Worm (Caenorhabditis elegans) whole organism, L1 larva: Measurements from ENCODE around the gene H35N09.1.
A peak's percentile ranks its signal among the peaks of the same experiment; 100 is the strongest.

Experiments used
- C16A3.4 ChIP-seq: fragments of 150-350 bp; optimal IDR thresholded peaks from 2 replicates; lab custom pipeline; 2014; ENCODE audit warnings: missing biosample characterization, missing genetic modification characterization
- F16B12.6 ChIP-seq: fragments of 150-350 bp; optimal IDR thresholded peaks from 2 replicates; lab custom pipeline; 2014; ENCODE audit warnings: missing biosample characterization, missing genetic modification characterization
- blmp-1 ChIP-seq: fragments of 150-350 bp; optimal IDR thresholded peaks from 2 replicates; lab custom pipeline; 2014; ENCODE audit warnings: missing biosample characterization, missing genetic modification characterization
- ceh-82 ChIP-seq, 3 experiments: fragments of 150-350 bp in 1 of 3; sonication (generic microtip) in 2 of 3; optimal IDR thresholded peaks; 2 replicates each; lab custom pipeline; 2014 to 2017; ENCODE audit warnings: missing biosample characterization in 3 of 3, missing genetic modification characterization in 3 of 3
- ceh-90 ChIP-seq: sonication (generic microtip); optimal IDR thresholded peaks from 2 replicates; lab custom pipeline; 2016; ENCODE audit warnings: missing genetic modification characterization, missing compliant biosample characterization
- dpl-1 ChIP-seq, 3 experiments: fragments of 150-350 bp in 2 of 3; sonication (generic microtip) in 1 of 3; optimal IDR thresholded peaks; 2 replicates each; lab custom pipeline; 2014 to 2017; ENCODE audit warnings: missing biosample characterization in 3 of 3, missing genetic modification characterization in 3 of 3, missing genetic modification reagents in 3 of 3
- dsc-1 ChIP-seq: sonication (generic microtip); optimal IDR thresholded peaks from 2 replicates; lab custom pipeline; 2016; ENCODE audit warnings: mild to moderate bottlenecking, missing genetic modification characterization, missing compliant biosample characterization
- efl-1 ChIP-seq, 4 experiments: fragments of 150-350 bp; optimal IDR thresholded peaks in 3 of 4; peaks in 1 of 4; 1 replicate in 1 of 4; 2 replicates in 3 of 4; lab custom pipeline; 2014; ENCODE audit warnings: missing biosample characterization in 2 of 4, missing genetic modification characterization in 2 of 4, missing genetic modification reagents in 2 of 4
- egl-13 ChIP-seq: sonication (generic microtip); optimal IDR thresholded peaks from 2 replicates; lab custom pipeline; 2016; ENCODE audit warnings: missing genotype, missing genetic modification reagents, missing genetic modification characterization, missing compliant biosample characterization
- elt-2 ChIP-seq: sonication (generic microtip); optimal IDR thresholded peaks from 2 replicates; lab custom pipeline; 2016; ENCODE audit warnings: missing genetic modification characterization, mild to moderate bottlenecking, inconsistent platforms, missing compliant biosample characterization, missing genetic modification reagents
- fkh-4 ChIP-seq: sonication (generic microtip); optimal IDR thresholded peaks from 2 replicates; lab custom pipeline; 2016; ENCODE audit warnings: missing compliant biosample characterization, missing genetic modification characterization, borderline replicate concordance
- fkh-8 ChIP-seq: sonication (generic microtip); optimal IDR thresholded peaks from 2 replicates; lab custom pipeline; 2016; ENCODE audit warnings: mild to moderate bottlenecking, missing genetic modification characterization, missing compliant biosample characterization
- fos-1 ChIP-seq: fragments of 150-350 bp; optimal IDR thresholded peaks from 2 replicates; lab custom pipeline; 2014; ENCODE audit warnings: missing biosample characterization, missing genetic modification characterization
- hpl-2 ChIP-seq: fragments of 150-350 bp; optimal IDR thresholded peaks from 2 replicates; lab custom pipeline; 2014; ENCODE audit warnings: missing biosample characterization, missing genetic modification reagents, missing genetic modification characterization
- isw-1 ChIP-seq: fragments of 200-800 bp; sonication (Bioruptor generic); IDR thresholded peaks from 2 replicates; pipeline ENCODE4 v1.3.6; 2022; ENCODE audit warnings: missing genetic modification characterization, missing compliant biosample characterization
- jun-1 ChIP-seq: fragments of 150-350 bp; optimal IDR thresholded peaks from 2 replicates; lab custom pipeline; 2014; ENCODE audit warnings: missing biosample characterization, missing genetic modification reagents, missing genetic modification characterization
- lin-13 ChIP-seq: fragments of 150-350 bp; optimal IDR thresholded peaks from 2 replicates; lab custom pipeline; 2014; ENCODE audit warnings: missing biosample characterization, missing genetic modification reagents, missing genetic modification characterization
- lin-14 ChIP-seq: fragments of 200-800 bp; sonication (Bioruptor generic); optimal IDR thresholded peaks from 2 replicates; lab custom pipeline; 2018; ENCODE audit warnings: mild to moderate bottlenecking, missing genetic modification characterization, moderate library complexity, missing compliant biosample characterization
- lin-35 ChIP-seq, 2 experiments: fragments of 150-350 bp; optimal IDR thresholded peaks; 2 replicates each; lab custom pipeline; 2014; ENCODE audit warnings: missing biosample characterization in 2 of 2, missing genetic modification characterization in 2 of 2, missing genetic modification reagents in 2 of 2
- lsy-2 ChIP-seq, 2 experiments: fragments of 150-350 bp; optimal IDR thresholded peaks; 2 replicates each; lab custom pipeline; 2014; ENCODE audit warnings: missing biosample characterization in 2 of 2, missing genetic modification characterization in 2 of 2
- mdl-1 ChIP-seq, 2 experiments: fragments of 150-350 bp; optimal IDR thresholded peaks; 2 replicates each; lab custom pipeline; 2014 to 2017; ENCODE audit warnings: missing biosample characterization in 2 of 2, missing genetic modification characterization in 2 of 2, inconsistent platforms in 1 of 2
- mef-2 ChIP-seq: fragments of 150-350 bp; optimal IDR thresholded peaks from 2 replicates; lab custom pipeline; 2014; ENCODE audit warnings: missing biosample characterization, missing genetic modification characterization
- mep-1 ChIP-seq: fragments of 150-350 bp; optimal IDR thresholded peaks from 2 replicates; lab custom pipeline; 2014; ENCODE audit warnings: missing biosample characterization, missing genetic modification characterization
- nhr-11 ChIP-seq: fragments of 150-350 bp; optimal IDR thresholded peaks from 2 replicates; lab custom pipeline; 2014; ENCODE audit warnings: missing biosample characterization, missing genetic modification characterization
- nhr-12 ChIP-seq: sonication (generic microtip); optimal IDR thresholded peaks from 2 replicates; lab custom pipeline; 2017; ENCODE audit warnings: missing biosample characterization, missing genetic modification characterization
- nhr-20 ChIP-seq: sonication (generic microtip); optimal IDR thresholded peaks from 2 replicates; lab custom pipeline; 2016; ENCODE audit warnings: mild to moderate bottlenecking, missing genetic modification characterization, missing compliant biosample characterization
- nhr-237 ChIP-seq: fragments of 150-350 bp; optimal IDR thresholded peaks from 2 replicates; lab custom pipeline; 2014; ENCODE audit warnings: missing biosample characterization, missing genetic modification characterization
- nhr-47 ChIP-seq: sonication (generic microtip); optimal IDR thresholded peaks from 2 replicates; lab custom pipeline; 2016; ENCODE audit warnings: mild to moderate bottlenecking, missing genetic modification characterization, moderate library complexity, missing compliant biosample characterization
- nhr-71 ChIP-seq: sonication (generic microtip); optimal IDR thresholded peaks from 2 replicates; lab custom pipeline; 2016; ENCODE audit warnings: mild to moderate bottlenecking, missing genetic modification characterization, moderate library complexity, missing compliant biosample characterization
- nhr-76 ChIP-seq: sonication (generic microtip); optimal IDR thresholded peaks from 2 replicates; lab custom pipeline; 2017; ENCODE audit warnings: missing biosample characterization, missing genetic modification characterization
- nhr-77 ChIP-seq: fragments of 150-350 bp; optimal IDR thresholded peaks from 2 replicates; lab custom pipeline; 2014; ENCODE audit warnings: missing biosample characterization, missing genetic modification characterization
- nhr-84 ChIP-seq: sonication (generic microtip); optimal IDR thresholded peaks from 2 replicates; lab custom pipeline; 2017; ENCODE audit warnings: missing biosample characterization, missing genetic modification characterization
- nhr-90 ChIP-seq: sonication (generic microtip); optimal IDR thresholded peaks from 2 replicates; lab custom pipeline; 2016; ENCODE audit warnings: mild to moderate bottlenecking, missing genetic modification characterization, missing compliant biosample characterization; ENCODE audit not compliant: poor library complexity
- pax-3 ChIP-seq: fragments of 200-800 bp; sonication (Bioruptor generic); optimal IDR thresholded peaks from 2 replicates; lab custom pipeline; 2018; ENCODE audit warnings: mild to moderate bottlenecking, missing genetic modification characterization, moderate library complexity, missing compliant biosample characterization
- rnt-1 ChIP-seq: sonication (generic microtip); optimal IDR thresholded peaks from 2 replicates; lab custom pipeline; 2016; ENCODE audit warnings: mild to moderate bottlenecking, missing genetic modification characterization, moderate library complexity, missing compliant biosample characterization
- skn-1 ChIP-seq: fragments of 150-350 bp; optimal IDR thresholded peaks from 2 replicates; lab custom pipeline; 2014; ENCODE audit warnings: missing biosample characterization, missing genetic modification characterization
- snu-23 ChIP-seq: sonication (generic microtip); optimal IDR thresholded peaks from 2 replicates; lab custom pipeline; 2016; ENCODE audit warnings: missing genetic modification characterization, missing compliant biosample characterization
- sup-37 ChIP-seq: fragments of 200-800 bp; sonication (Bioruptor generic); optimal IDR thresholded peaks from 2 replicates; lab custom pipeline; 2018; ENCODE audit warnings: mild to moderate bottlenecking, missing genetic modification characterization, missing compliant biosample characterization
- swsn-7 ChIP-seq: sonication (generic microtip); optimal IDR thresholded peaks from 2 replicates; lab custom pipeline; 2016; ENCODE audit warnings: missing genetic modification characterization, missing compliant biosample characterization
- tbx-2 ChIP-seq: sonication (generic microtip); optimal IDR thresholded peaks from 2 replicates; lab custom pipeline; 2016; ENCODE audit warnings: missing genetic modification characterization, missing compliant biosample characterization
- unc-130 ChIP-seq: fragments of 150-350 bp; optimal IDR thresholded peaks from 2 replicates; lab custom pipeline; 2017; ENCODE audit warnings: missing biosample characterization, missing genetic modification characterization, inconsistent platforms
- xbp-1 ChIP-seq: sonication (generic microtip); optimal IDR thresholded peaks from 2 replicates; lab custom pipeline; 2016; ENCODE audit warnings: missing genetic modification characterization, missing compliant biosample characterization
- zag-1 ChIP-seq: fragments of 150-350 bp; optimal IDR thresholded peaks from 2 replicates; lab custom pipeline; 2014; ENCODE audit warnings: missing biosample characterization, missing genetic modification characterization
- ztf-4 ChIP-seq: fragments of 150-350 bp; optimal IDR thresholded peaks from 2 replicates; lab custom pipeline; 2014; ENCODE audit warnings: missing biosample characterization, missing genetic modification characterization

The H35N09.1 gene

DNA sequence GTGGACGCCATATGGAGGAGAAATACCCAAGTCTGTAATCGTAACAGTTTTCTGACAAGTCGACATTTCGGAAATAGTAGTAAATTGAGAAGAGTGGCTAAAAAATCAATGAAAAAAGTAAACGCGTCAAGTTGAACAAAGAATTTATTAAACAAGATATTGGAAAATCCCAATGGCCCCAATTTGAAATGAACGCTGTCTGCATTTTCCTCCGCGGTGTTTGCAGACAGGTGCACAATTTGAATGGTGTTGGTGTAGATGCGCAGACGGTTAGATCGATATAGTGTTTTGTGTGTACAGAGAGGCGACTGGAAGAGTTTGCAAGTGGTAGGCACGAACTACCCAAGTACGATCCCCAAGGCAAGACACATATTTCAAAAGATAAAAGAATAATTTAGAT is at the start of gene H35N09.1, which contains the start of gene H35N09.2:
Gene H35N09.1 (plus strand): TSS at position 335 of the 400 bp plus-strand sequence.
Gene H35N09.2 (minus strand): TSS at position 54 of the 400 bp plus-strand sequence.
- no peak for TF ChIP-seq sup-37 (GFP tag; lab: Kevin White, UChicago)
- TF ChIP-seq unc-130 (tag; lab: Kevin White, UChicago) = peak; percentile 12
- peak; percentile 8 to 78 for TF ChIP-seq lin-35 (GFP tag; optimal IDR thresholded peaks at IDR 0.05; lab: Kevin White, UChicago)
- peak; percentile 88 for TF ChIP-seq F16B12.6 (tag; lab: Kevin White, UChicago)
- no peak for TF ChIP-seq zag-1 (tag; lab: Kevin White, UChicago)
- TF ChIP-seq blmp-1 (tag; lab: Kevin White, UChicago) = peak; percentile 35
- TF ChIP-seq rnt-1 = peak; percentile 34
- peak; percentile 33 for TF ChIP-seq xbp-1
- no peak for TF ChIP-seq hpl-2 (GFP tag; lab: Kevin White, UChicago)
- peak; percentile 30 for TF ChIP-seq swsn-7
- no peak for TF ChIP-seq dsc-1 (tag; lab: Kevin White, UChicago)
- peak in 2 of 3 experiments; percentile 4 to 51 for TF ChIP-seq ceh-82 (tag; optimal IDR thresholded peaks at IDR 0.05; lab: Kevin White, UChicago)
- no peak for TF ChIP-seq nhr-84 (tag; lab: Kevin White, UChicago)
- no peak for TF ChIP-seq nhr-237
- TF ChIP-seq egl-13 (tag; lab: Kevin White, UChicago) = no peak
- peak; percentile 49 for TF ChIP-seq nhr-71
- TF ChIP-seq fkh-8 (tag; lab: Kevin White, UChicago) = peak; percentile 23
- peak; percentile 50 to 55 for TF ChIP-seq efl-1 (optimal IDR thresholded peaks at IDR 0.05; lab: Kevin White, UChicago)
- peak; percentile 47 to 66 for TF ChIP-seq efl-1 (GFP tag; optimal IDR thresholded peaks at IDR 0.05 in 1 of 2; lab: Kevin White, UChicago)
- peak; percentile 33 for TF ChIP-seq skn-1 (tag; lab: Kevin White, UChicago)
- TF ChIP-seq lin-13 (GFP tag; lab: Kevin White, UChicago) = peak; percentile 36
- peak; percentile 61 for TF ChIP-seq snu-23
- TF ChIP-seq jun-1 = peak; percentile 17
- peak; percentile 32 for TF ChIP-seq nhr-90 (tag; lab: Kevin White, UChicago)
- no peak for TF ChIP-seq nhr-76 (tag; lab: Kevin White, UChicago)
- peak; percentile 71 for TF ChIP-seq lin-14 (GFP tag; lab: Kevin White, UChicago)
- no peak for TF ChIP-seq ztf-4 (tag; lab: Kevin White, UChicago)
- no peak for TF ChIP-seq ceh-90 (tag; lab: Kevin White, UChicago)
- TF ChIP-seq mep-1 (tag; lab: Kevin White, UChicago) = peak; percentile 69
- TF ChIP-seq mef-2 = no peak
- no peak for TF ChIP-seq nhr-11 (tag; lab: Kevin White, UChicago)
- peak; percentile 5 to 65 (median 55) for TF ChIP-seq dpl-1 (GFP tag; optimal IDR thresholded peaks at IDR 0.05; lab: Kevin White, UChicago)
- peak; percentile 39 to 67 for TF ChIP-seq lsy-2 (tag; optimal IDR thresholded peaks at IDR 0.05; lab: Kevin White, UChicago)
- peak; percentile 58 for TF ChIP-seq C16A3.4 (tag; lab: Kevin White, UChicago)
- TF ChIP-seq fos-1 (tag; lab: Kevin White, UChicago) = no peak
- TF ChIP-seq elt-2 (tag; lab: Kevin White, UChicago) = no peak
- no peak for TF ChIP-seq nhr-12
- TF ChIP-seq fkh-4 (tag; lab: Kevin White, UChicago) = no peak
- TF ChIP-seq nhr-77 = peak; percentile 25
- peak; percentile 45 for TF ChIP-seq nhr-47
- no peak for TF ChIP-seq isw-1 (GFP tag; lab: Robert Waterston, UW)
- TF ChIP-seq tbx-2 = peak; percentile 7
- TF ChIP-seq nhr-20 (tag; lab: Kevin White, UChicago) = peak; percentile 56
- TF ChIP-seq pax-3 (tag; lab: Kevin White, UChicago) = no peak
- peak in 1 of 2 experiments; percentile 38 for TF ChIP-seq mdl-1 (tag; optimal IDR thresholded peaks at IDR 0.05; lab: Kevin White, UChicago)
